Worm (Caenorhabditis elegans) whole organism, L1 larva: ENCODE results near the gene vha-13.

Source experiments
- C04F5.9 ChIP-seq: sonication (generic microtip); optimal IDR thresholded peaks from 2 replicates; lab custom pipeline; 2016; ENCODE audit warnings: missing genetic modification characterization, missing compliant biosample characterization
- C16A3.4 ChIP-seq: fragments of 150-350 bp; optimal IDR thresholded peaks from 2 replicates; lab custom pipeline; 2014; ENCODE audit warnings: missing biosample characterization, missing genetic modification characterization
- C34B4.2 ChIP-seq: sonication (generic microtip); optimal IDR thresholded peaks from 2 replicates; lab custom pipeline; 2017; ENCODE audit warnings: mild to moderate bottlenecking, missing genetic modification characterization, missing compliant biosample characterization
- aha-1 ChIP-seq: fragments of 150-350 bp; optimal IDR thresholded peaks from 2 replicates; lab custom pipeline; 2014; ENCODE audit warnings: missing biosample characterization, missing genetic modification characterization
- aly-2 ChIP-seq: fragments of 150-350 bp; optimal IDR thresholded peaks from 2 replicates; lab custom pipeline; 2014; ENCODE audit warnings: missing biosample characterization, missing genetic modification characterization
- ceh-63 ChIP-seq: fragments of 200-800 bp; sonication (Bioruptor generic); optimal IDR thresholded peaks from 2 replicates; lab custom pipeline; 2018; ENCODE audit warnings: mild to moderate bottlenecking, missing genetic modification characterization, missing compliant biosample characterization
- ceh-82 ChIP-seq, 3 experiments: fragments of 150-350 bp in 1 of 3; sonication (generic microtip) in 2 of 3; optimal IDR thresholded peaks; 2 replicates each; lab custom pipeline; 2014 to 2017; ENCODE audit warnings: missing biosample characterization in 3 of 3, missing genetic modification characterization in 3 of 3
- ces-1 ChIP-seq: fragments of 150-350 bp; optimal IDR thresholded peaks from 2 replicates; lab custom pipeline; 2014; ENCODE audit warnings: missing biosample characterization, missing genetic modification reagents, missing genetic modification characterization
- dpl-1 ChIP-seq, 3 experiments: fragments of 150-350 bp in 2 of 3; sonication (generic microtip) in 1 of 3; optimal IDR thresholded peaks; 2 replicates each; lab custom pipeline; 2014 to 2017; ENCODE audit warnings: missing biosample characterization in 3 of 3, missing genetic modification characterization in 3 of 3, missing genetic modification reagents in 3 of 3
- dsc-1 ChIP-seq: sonication (generic microtip); optimal IDR thresholded peaks from 2 replicates; lab custom pipeline; 2016; ENCODE audit warnings: mild to moderate bottlenecking, missing genetic modification characterization, missing compliant biosample characterization
- egl-27 ChIP-seq, 2 experiments: fragments of 150-350 bp in 1 of 2; sonication (generic microtip); optimal IDR thresholded peaks; 3 replicates each; lab custom pipeline; 2017 to 2018; ENCODE audit warnings: missing biosample characterization in 2 of 2, missing genetic modification characterization in 2 of 2, missing genetic modification reagents in 2 of 2
- fkh-4 ChIP-seq: sonication (generic microtip); optimal IDR thresholded peaks from 2 replicates; lab custom pipeline; 2016; ENCODE audit warnings: missing compliant biosample characterization, missing genetic modification characterization, borderline replicate concordance
- fkh-8 ChIP-seq: sonication (generic microtip); optimal IDR thresholded peaks from 2 replicates; lab custom pipeline; 2016; ENCODE audit warnings: mild to moderate bottlenecking, missing genetic modification characterization, missing compliant biosample characterization
- fos-1 ChIP-seq: fragments of 150-350 bp; optimal IDR thresholded peaks from 2 replicates; lab custom pipeline; 2014; ENCODE audit warnings: missing biosample characterization, missing genetic modification characterization
- grh-1 ChIP-seq: fragments of 200-800 bp; sonication (Bioruptor generic); IDR thresholded peaks from 2 replicates; pipeline ENCODE4 v1.3.6; 2022; ENCODE audit warnings: missing genetic modification reagents, missing genetic modification characterization, missing compliant biosample characterization
- hlh-17 ChIP-seq: fragments of 200-800 bp; sonication (Bioruptor generic); optimal IDR thresholded peaks from 2 replicates; lab custom pipeline; 2018; ENCODE audit warnings: missing genetic modification characterization, mild to moderate bottlenecking, missing compliant biosample characterization, moderate library complexity, borderline replicate concordance
- lin-35 ChIP-seq, 2 experiments: fragments of 150-350 bp; optimal IDR thresholded peaks; 2 replicates each; lab custom pipeline; 2014; ENCODE audit warnings: missing biosample characterization in 2 of 2, missing genetic modification characterization in 2 of 2, missing genetic modification reagents in 2 of 2
- lin-39 ChIP-seq: fragments of 150-350 bp; optimal IDR thresholded peaks from 2 replicates; lab custom pipeline; 2014; ENCODE audit warnings: missing biosample characterization, missing genetic modification reagents, missing genetic modification characterization
- lir-3 ChIP-seq: sonication (generic microtip); optimal IDR thresholded peaks from 2 replicates; lab custom pipeline; 2016; ENCODE audit warnings: mild to moderate bottlenecking, missing genetic modification characterization, moderate library complexity, missing compliant biosample characterization; ENCODE audit not compliant: poor library complexity
- lsy-2 ChIP-seq, 2 experiments: fragments of 150-350 bp; optimal IDR thresholded peaks; 2 replicates each; lab custom pipeline; 2014; ENCODE audit warnings: missing biosample characterization in 2 of 2, missing genetic modification characterization in 2 of 2
- mab-9 ChIP-seq: fragments of 200-800 bp; sonication (Bioruptor generic); IDR thresholded peaks from 2 replicates; pipeline ENCODE4 v1.3.6; 2022; ENCODE audit warnings: missing genetic modification reagents, missing genetic modification characterization, missing compliant biosample characterization
- mdl-1 ChIP-seq, 2 experiments: fragments of 150-350 bp; optimal IDR thresholded peaks; 2 replicates each; lab custom pipeline; 2014 to 2017; ENCODE audit warnings: missing biosample characterization in 2 of 2, missing genetic modification characterization in 2 of 2, inconsistent platforms in 1 of 2
- mef-2 ChIP-seq: fragments of 150-350 bp; optimal IDR thresholded peaks from 2 replicates; lab custom pipeline; 2014; ENCODE audit warnings: missing biosample characterization, missing genetic modification characterization
- mep-1 ChIP-seq: fragments of 150-350 bp; optimal IDR thresholded peaks from 2 replicates; lab custom pipeline; 2014; ENCODE audit warnings: missing biosample characterization, missing genetic modification characterization
- nhr-19 ChIP-seq: fragments of 200-800 bp; sonication (Bioruptor generic); conservative IDR thresholded peaks from 2 replicates; pipeline ENCODE4 v1.3.6; 2022; ENCODE audit warnings: missing genetic modification characterization, missing compliant biosample characterization
- nhr-237 ChIP-seq: fragments of 150-350 bp; optimal IDR thresholded peaks from 2 replicates; lab custom pipeline; 2014; ENCODE audit warnings: missing biosample characterization, missing genetic modification characterization
- nhr-28 ChIP-seq: fragments of 150-350 bp; optimal IDR thresholded peaks from 2 replicates; lab custom pipeline; 2014; ENCODE audit warnings: missing biosample characterization, missing genetic modification characterization
- nhr-71 ChIP-seq: sonication (generic microtip); optimal IDR thresholded peaks from 2 replicates; lab custom pipeline; 2016; ENCODE audit warnings: mild to moderate bottlenecking, missing genetic modification characterization, moderate library complexity, missing compliant biosample characterization
- nhr-76 ChIP-seq: sonication (generic microtip); optimal IDR thresholded peaks from 2 replicates; lab custom pipeline; 2017; ENCODE audit warnings: missing biosample characterization, missing genetic modification characterization
- nhr-77 ChIP-seq: fragments of 150-350 bp; optimal IDR thresholded peaks from 2 replicates; lab custom pipeline; 2014; ENCODE audit warnings: missing biosample characterization, missing genetic modification characterization
- nhr-84 ChIP-seq: sonication (generic microtip); optimal IDR thresholded peaks from 2 replicates; lab custom pipeline; 2017; ENCODE audit warnings: missing biosample characterization, missing genetic modification characterization
- nhr-85 ChIP-seq: sonication (generic microtip); peaks from one replicate; lab custom pipeline; 2016; ENCODE audit warnings: missing genetic modification characterization, inconsistent platforms, missing compliant biosample characterization
- nhr-90 ChIP-seq: sonication (generic microtip); optimal IDR thresholded peaks from 2 replicates; lab custom pipeline; 2016; ENCODE audit warnings: mild to moderate bottlenecking, missing genetic modification characterization, missing compliant biosample characterization; ENCODE audit not compliant: poor library complexity
- pax-3 ChIP-seq: fragments of 200-800 bp; sonication (Bioruptor generic); optimal IDR thresholded peaks from 2 replicates; lab custom pipeline; 2018; ENCODE audit warnings: mild to moderate bottlenecking, missing genetic modification characterization, moderate library complexity, missing compliant biosample characterization
- pqm-1 ChIP-seq: sonication (generic microtip); optimal IDR thresholded peaks from 3 replicates; lab custom pipeline; 2017; ENCODE audit warnings: missing biosample characterization, missing genetic modification characterization
- rnt-1 ChIP-seq: sonication (generic microtip); optimal IDR thresholded peaks from 2 replicates; lab custom pipeline; 2016; ENCODE audit warnings: mild to moderate bottlenecking, missing genetic modification characterization, moderate library complexity, missing compliant biosample characterization
- snpc-4 ChIP-seq: fragments of 150-350 bp; optimal IDR thresholded peaks from 2 replicates; lab custom pipeline; 2014; ENCODE audit warnings: missing biosample characterization, missing genetic modification characterization
- sox-4 ChIP-seq: sonication (generic microtip); optimal IDR thresholded peaks from 2 replicates; lab custom pipeline; 2016; ENCODE audit warnings: missing genetic modification characterization, missing compliant biosample characterization
- sptf-1 ChIP-seq: fragments of 150-350 bp; optimal IDR thresholded peaks from 2 replicates; lab custom pipeline; 2014; ENCODE audit warnings: missing biosample characterization, missing genetic modification characterization
- swsn-7 ChIP-seq: sonication (generic microtip); optimal IDR thresholded peaks from 2 replicates; lab custom pipeline; 2016; ENCODE audit warnings: missing genetic modification characterization, missing compliant biosample characterization
- tbx-2 ChIP-seq: sonication (generic microtip); optimal IDR thresholded peaks from 2 replicates; lab custom pipeline; 2016; ENCODE audit warnings: missing genetic modification characterization, missing compliant biosample characterization
- unc-30 ChIP-seq: sonication (generic microtip); optimal IDR thresholded peaks from 2 replicates; lab custom pipeline; 2017; ENCODE audit warnings: missing biosample characterization, missing genetic modification characterization
- unc-86 ChIP-seq: sonication (generic microtip); optimal IDR thresholded peaks from 2 replicates; lab custom pipeline; 2016; ENCODE audit warnings: missing genetic modification characterization, missing compliant biosample characterization
- vab-15 ChIP-seq: sonication (generic microtip); optimal IDR thresholded peaks from 2 replicates; lab custom pipeline; 2017; ENCODE audit warnings: missing genotype, mild to moderate bottlenecking, missing genetic modification characterization, missing compliant biosample characterization
- xbp-1 ChIP-seq: sonication (generic microtip); optimal IDR thresholded peaks from 2 replicates; lab custom pipeline; 2016; ENCODE audit warnings: missing genetic modification characterization, missing compliant biosample characterization
- zag-1 ChIP-seq: fragments of 150-350 bp; optimal IDR thresholded peaks from 2 replicates; lab custom pipeline; 2014; ENCODE audit warnings: missing biosample characterization, missing genetic modification characterization
- zip-4 ChIP-seq: fragments of 200-800 bp; sonication (Bioruptor generic); optimal IDR thresholded peaks from 2 replicates; lab custom pipeline; 2018; ENCODE audit warnings: mild to moderate bottlenecking, missing genetic modification characterization, moderate library complexity, missing compliant biosample characterization
- ztf-4 ChIP-seq: fragments of 150-350 bp; optimal IDR thresholded peaks from 2 replicates; lab custom pipeline; 2014; ENCODE audit warnings: missing biosample characterization, missing genetic modification characterization

Gene vha-13

DNA sequence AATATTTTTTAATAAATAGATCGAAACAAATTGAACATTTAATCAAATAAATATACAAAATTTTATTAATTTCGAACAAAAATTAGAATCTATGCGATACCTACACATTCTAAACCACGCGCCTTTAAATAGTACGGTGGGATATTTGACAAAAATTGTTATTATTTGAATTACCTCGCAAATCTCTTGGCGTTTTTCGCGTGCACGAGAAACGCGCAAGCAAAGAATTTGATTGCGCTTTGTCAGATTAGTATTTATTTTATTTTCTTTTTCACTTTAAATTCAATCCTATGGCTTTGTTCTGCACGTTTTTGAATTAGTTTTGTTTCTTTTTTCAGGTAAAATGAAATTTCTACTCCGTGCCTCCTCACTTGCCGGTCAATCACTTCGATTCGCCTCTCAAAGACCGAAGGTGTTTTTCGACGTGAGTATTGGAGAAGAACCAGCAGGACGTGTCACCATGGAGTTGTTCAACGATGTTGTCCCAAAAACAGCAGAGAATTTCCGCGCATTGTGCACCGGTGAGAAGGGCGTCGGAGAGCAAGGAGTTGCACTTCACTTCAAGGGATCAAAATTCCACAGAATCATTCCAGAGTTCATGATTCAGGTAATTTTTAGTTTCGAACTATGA is 4.3 kb downstream of the vha-13 start, which contains the start of gene cyn-1 (continued):
- TF ChIP-seq C04F5.9 (tag; lab: Kevin White, UChicago) (peak; percentile 63), swsn-7 (peak; percentile 91), unc-30 (tag; lab: Kevin White, UChicago) (no peak), nhr-76 (no peak), dsc-1 (tag; lab: Kevin White, UChicago) (peak; percentile 85), sox-4 (tag; lab: Kevin White, UChicago) (peak; percentile 67), C16A3.4 (tag; lab: Kevin White, UChicago) (peak; percentile 88), ces-1 (GFP tag; lab: Kevin White, UChicago) (no peak), fkh-8 (peak; percentile 63), snpc-4 (peak; percentile 83), nhr-19 (GFP tag; lab: Robert Waterston, UW) (peak; percentile 89), xbp-1 (tag; lab: Kevin White, UChicago) (peak; percentile 90), ceh-63 (no peak), mdl-1 (tag; optimal IDR thresholded peaks at IDR 0.05; lab: Kevin White, UChicago) (peak in 1 of 2 experiments; percentile 63), nhr-90 (tag; lab: Kevin White, UChicago) (peak; percentile 88), egl-27 (tag; optimal IDR thresholded peaks at IDR 0.05; lab: Kevin White, UChicago) (no peak), hlh-17 (GFP tag; lab: Kevin White, UChicago) (no peak), pax-3 (tag; lab: Kevin White, UChicago) (peak; percentile 85), tbx-2 (peak; percentile 87), dpl-1 (GFP tag; optimal IDR thresholded peaks at IDR 0.05; lab: Kevin White, UChicago) (peak; percentile 97 to 98 (median 98)), nhr-237 (tag; lab: Kevin White, UChicago) (peak; percentile 26), fos-1 (peak; percentile 71), ceh-82 (tag; optimal IDR thresholded peaks at IDR 0.05; lab: Kevin White, UChicago) (peak; percentile 84 to 85 (median 85)), mef-2 (tag; lab: Kevin White, UChicago) (no peak), nhr-28 (tag; lab: Kevin White, UChicago) (no peak), nhr-84 (tag; lab: Kevin White, UChicago) (no peak), rnt-1 (peak; percentile 89), zag-1 (no peak), nhr-77 (tag; lab: Kevin White, UChicago) (peak; percentile 71), lin-35 (GFP tag; optimal IDR thresholded peaks at IDR 0.05; lab: Kevin White, UChicago) (peak; percentile 98), fkh-4 (peak; percentile 27), lin-39 (tag; lab: Kevin White, UChicago) (peak; percentile 80), unc-86 (tag; lab: Kevin White, UChicago) (peak; percentile 82)

DNA sequence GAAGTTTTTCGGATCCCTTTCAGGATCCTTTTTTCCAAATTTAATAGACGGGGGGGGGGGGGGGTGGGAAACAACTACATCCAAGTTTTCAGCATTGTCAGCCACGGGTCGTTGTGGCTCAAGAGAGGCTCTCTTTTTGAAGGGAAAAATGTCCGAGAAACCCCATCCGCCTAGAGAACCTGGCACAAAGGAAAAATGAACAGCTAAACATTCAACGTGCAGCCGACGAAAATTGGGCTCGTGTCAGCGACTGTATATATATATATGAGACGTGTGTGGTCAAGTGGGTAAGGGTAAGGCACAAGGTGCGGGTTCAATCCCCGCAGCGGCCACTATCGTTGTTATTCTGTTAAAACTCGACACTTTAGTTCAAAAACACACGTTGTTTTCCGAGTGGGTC is 7.1 kb downstream of the vha-13 start, which contains the start of gene Y49A3A.4:
Gene Y49A3A.4, minus strand, starts transcription at position 314 of the 400 bp plus-strand sequence.
- no peak for TF ChIP-seq mab-9 (GFP tag; lab: Robert Waterston, UW)
- TF ChIP-seq dsc-1 (tag; lab: Kevin White, UChicago): no peak
- TF ChIP-seq nhr-85 (tag; lab: Kevin White, UChicago): peak; percentile 13
- no peak for TF ChIP-seq pax-3 (tag; lab: Kevin White, UChicago)
- 0 out of 2 replicates have a peak, but pooled peaks have one; percentile 9 for TF ChIP-seq grh-1 (GFP tag; lab: Robert Waterston, UW)
- no peak for TF ChIP-seq lsy-2 (tag; optimal IDR thresholded peaks at IDR 0.05; lab: Kevin White, UChicago)
- peak; percentile 13 for TF ChIP-seq nhr-71 (tag; lab: Kevin White, UChicago)
- TF ChIP-seq aly-2 (tag; lab: Kevin White, UChicago): no peak
- no peak for TF ChIP-seq aha-1 (tag; lab: Kevin White, UChicago)
- no peak for TF ChIP-seq sptf-1 (tag; lab: Kevin White, UChicago)
- peak; percentile 86 for TF ChIP-seq snpc-4
- no peak for TF ChIP-seq C16A3.4 (tag; lab: Kevin White, UChicago)
- TF ChIP-seq zip-4 (GFP tag; lab: Kevin White, UChicago): no peak
- TF ChIP-seq C34B4.2 (tag; lab: Kevin White, UChicago): no peak
- no peak for TF ChIP-seq ztf-4
- peak; percentile 32; the same call in 1 of the 2 replicates for TF ChIP-seq nhr-19 (GFP tag; lab: Robert Waterston, UW)
- TF ChIP-seq lin-35 (GFP tag; optimal IDR thresholded peaks at IDR 0.05; lab: Kevin White, UChicago): no peak
- TF ChIP-seq lir-3 (tag; lab: Kevin White, UChicago): no peak
- TF ChIP-seq pqm-1: no peak
- TF ChIP-seq nhr-90 (tag; lab: Kevin White, UChicago): peak; percentile 34
- TF ChIP-seq xbp-1 (tag; lab: Kevin White, UChicago): no peak
- TF ChIP-seq mep-1 (tag; lab: Kevin White, UChicago): no peak
- TF ChIP-seq mdl-1 (tag; optimal IDR thresholded peaks at IDR 0.05; lab: Kevin White, UChicago): no peak
- TF ChIP-seq vab-15 (tag; lab: Kevin White, UChicago): no peak
- no peak for TF ChIP-seq nhr-28 (tag; lab: Kevin White, UChicago)
- peak; percentile 29 for TF ChIP-seq rnt-1
- no peak for TF ChIP-seq fkh-4
- TF ChIP-seq, all 84 proteins: peak for 7
